Fruit fly (Drosophila melanogaster) whole organism, wandering third instar larva: ENCODE results near the gene CG31174.

ENCODE experiments used
- Abd-B ChIP-seq: fragments of >200 bp; optimal IDR thresholded peaks from 2 replicates; lab custom pipeline; 2017; ENCODE audit warnings: missing biosample characterization, missing genetic modification characterization
- Dfd ChIP-seq: fragments of >200 bp; optimal IDR thresholded peaks from 2 replicates; lab custom pipeline; 2017; ENCODE audit warnings: missing biosample characterization, missing genetic modification characterization
- GATAd ChIP-seq: sonication (Bioruptor generic); optimal IDR thresholded peaks from 2 replicates; lab custom pipeline; 2016; ENCODE audit warnings: missing biosample characterization, missing genetic modification characterization
- HLH106 ChIP-seq: fragments of 200-800 bp; optimal IDR thresholded peaks from 3 replicates; lab custom pipeline; 2019; ENCODE audit warnings: missing biosample characterization, mild to moderate bottlenecking, missing genetic modification characterization, moderate library complexity
- Myc ChIP-seq: fragments of >200 bp; optimal IDR thresholded peaks from 2 replicates; lab custom pipeline; 2017
- N ChIP-seq: fragments of >200 bp; optimal IDR thresholded peaks from 2 replicates; lab custom pipeline; 2018; ENCODE audit warnings: missing biosample characterization, missing external identifiers, missing genetic modification characterization
- brk ChIP-seq: fragments of 200-800 bp; sonication (Bioruptor generic); optimal IDR thresholded peaks from 2 replicates; lab custom pipeline; 2016; ENCODE audit warnings: missing biosample characterization, mild to moderate bottlenecking, missing genetic modification characterization
- dl ChIP-seq, 2 experiments: fragments of 175-275, 200-275 bp in 1 of 2; fragments of 200-275 bp in 1 of 2; sonication (Bioruptor generic); optimal IDR thresholded peaks; lab custom pipeline; 2018; ENCODE audit warnings: mild to moderate bottlenecking in 2 of 2, missing biosample characterization in 2 of 2, missing genetic modification characterization in 2 of 2, moderate library complexity in 2 of 2; ENCODE audit not compliant: partially characterized antibody in 2 of 2, insufficient read depth in 1 of 2
- lola ChIP-seq: fragments of >200 bp; optimal IDR thresholded peaks from 2 replicates; lab custom pipeline; 2017; ENCODE audit warnings: missing biosample characterization, missing genetic modification characterization
- psq ChIP-seq: fragments of 200-800 bp; sonication (Bioruptor generic); optimal IDR thresholded peaks from 3 replicates; lab custom pipeline; 2017; ENCODE audit warnings: missing biosample characterization, mild to moderate bottlenecking, missing genetic modification characterization, moderate library complexity
- rgr ChIP-seq: fragments of 200-800 bp; sonication (Bioruptor generic); optimal IDR thresholded peaks from 3 replicates; lab custom pipeline; 2016; ENCODE audit warnings: missing biosample characterization, mild to moderate bottlenecking, missing genetic modification characterization
- usp ChIP-seq: fragments of >200 bp; optimal IDR thresholded peaks from 2 replicates; lab custom pipeline; 2017; ENCODE audit warnings: missing biosample characterization, missing genetic modification characterization
- woc ChIP-seq: sonication (Bioruptor generic); optimal IDR thresholded peaks from 2 replicates; lab custom pipeline; 2016; ENCODE audit warnings: missing biosample characterization, mild to moderate bottlenecking, missing genetic modification characterization

- TF ChIP-seq usp (GFP tag; lab: Kevin White, UChicago) (no peak), GATAd (GFP tag; lab: Kevin White, UChicago) (no peak), Abd-B (GFP tag; lab: Kevin White, UChicago) (no peak), rgr (no peak), woc (GFP tag; lab: Kevin White, UChicago) (no peak), brk (GFP tag; lab: Kevin White, UChicago) (no peak), psq (GFP tag; lab: Kevin White, UChicago) (no peak), Dfd (no peak), dl (GFP tag; optimal IDR thresholded peaks at IDR 0.05; lab: Kevin White, UChicago; ENCODE audit: insufficient read depth in 1 of 2, partially characterized antibody in 2 of 2) (no peak), Myc (lab: Kevin White, UChicago) (no peak), lola (GFP tag; lab: Kevin White, UChicago) (no peak), N (GFP tag; lab: Kevin White, UChicago) (no peak), HLH106 (tag; lab: Kevin White, UChicago) (no peak)
Observed at dm6 chr3R:21911516-21911915, 42.2 kb upstream of the CG31174 start, which contains the start of gene Qsox3.
